Worm (Caenorhabditis elegans) whole organism, midembryonic: Measurements from ENCODE around the gene C23H5.8.

Source experiments
- T22C8.4 ChIP-seq: fragments of 200-800 bp; sonication (Bioruptor generic); IDR thresholded peaks from 2 replicates; pipeline ENCODE4 v1.3.6; 2022; ENCODE audit warnings: missing genetic modification characterization, missing compliant biosample characterization
- cog-1 ChIP-seq: sonication (generic microtip); optimal IDR thresholded peaks from 2 replicates; lab custom pipeline; 2016; ENCODE audit warnings: missing genetic modification characterization, missing compliant biosample characterization
- flt-1 ChIP-seq: fragments of 200-800 bp; sonication (Bioruptor generic); IDR thresholded peaks from 2 replicates; pipeline ENCODE4 v1.3.6; 2022; ENCODE audit warnings: missing genetic modification characterization, missing compliant biosample characterization
- klf-2 ChIP-seq: fragments of 200-800 bp; sonication (Bioruptor generic); conservative IDR thresholded peaks from 2 replicates; pipeline ENCODE4 v1.3.6; 2022; ENCODE audit warnings: missing genetic modification reagents, missing genetic modification characterization, missing compliant biosample characterization
- med-1 ChIP-seq: sonication (generic microtip); optimal IDR thresholded peaks from 2 replicates; lab custom pipeline; 2017; ENCODE audit warnings: missing genetic modification characterization, mild to moderate bottlenecking, missing compliant biosample characterization, antibody characterized with exemption, missing genetic modification reagents; ENCODE audit not compliant: insufficient read depth
- ref-1 ChIP-seq: fragments of 200-800 bp; sonication (Bioruptor generic); conservative IDR thresholded peaks from 2 replicates; pipeline ENCODE4 v1.3.6; 2022; ENCODE audit warnings: missing genetic modification reagents, missing genetic modification characterization, missing compliant biosample characterization
- tab-1 ChIP-seq: fragments of 200-800 bp; sonication (Bioruptor generic); IDR thresholded peaks from 2 replicates; pipeline ENCODE4 v1.3.6; 2022; ENCODE audit warnings: missing genetic modification characterization, missing compliant biosample characterization
- ztf-23 ChIP-seq: fragments of 200-800 bp; sonication (Bioruptor generic); IDR thresholded peaks from 2 replicates; pipeline ENCODE4 v1.3.6; 2022; ENCODE audit warnings: missing genetic modification reagents, missing genetic modification characterization, missing compliant biosample characterization
- ztf-29 ChIP-seq: fragments of 200-800 bp; sonication (Bioruptor generic); IDR thresholded peaks from 2 replicates; pipeline ENCODE4 v1.3.6; 2022; ENCODE audit warnings: missing genetic modification reagents, missing genetic modification characterization, missing compliant biosample characterization

C23H5.8 gene

DNA sequence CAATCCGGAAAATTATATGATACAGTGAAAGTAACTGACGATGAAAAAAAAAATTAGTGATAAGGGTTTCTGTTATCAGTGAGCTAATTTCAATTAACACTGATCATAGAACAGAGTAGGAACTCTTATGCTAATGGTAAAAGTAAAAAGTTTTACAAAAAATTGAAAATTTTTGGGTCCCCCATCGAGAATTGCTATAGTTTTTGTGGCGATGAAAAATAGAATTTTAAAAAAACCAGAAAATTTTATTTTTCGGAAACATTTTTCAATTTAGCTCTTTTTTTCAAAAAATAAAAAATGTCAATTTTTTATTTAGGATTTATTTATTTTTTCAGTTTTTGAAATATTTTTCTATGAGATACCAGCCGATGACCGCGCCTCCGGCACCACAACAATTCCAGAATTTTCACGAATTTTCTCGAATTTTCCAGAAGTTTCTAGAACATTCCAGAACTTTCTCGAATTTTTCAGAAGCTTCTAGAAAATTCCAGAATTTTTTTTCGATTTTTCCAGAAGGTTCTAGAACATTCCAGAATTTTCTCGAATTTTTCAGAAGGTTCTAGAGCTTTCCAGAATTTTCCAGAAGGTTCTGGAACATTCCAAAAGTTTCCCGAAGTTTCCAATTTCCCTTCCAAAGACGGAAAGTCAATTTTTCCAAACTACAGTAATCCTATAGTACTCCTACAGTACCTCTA is at the start of gene C23H5.8:
TSS of gene C23H5.8 (minus strand) at position 51 of the 695 bp plus-strand sequence.
- TF ChIP-seq T22C8.4 (no peak), klf-2 (no peak)

DNA sequence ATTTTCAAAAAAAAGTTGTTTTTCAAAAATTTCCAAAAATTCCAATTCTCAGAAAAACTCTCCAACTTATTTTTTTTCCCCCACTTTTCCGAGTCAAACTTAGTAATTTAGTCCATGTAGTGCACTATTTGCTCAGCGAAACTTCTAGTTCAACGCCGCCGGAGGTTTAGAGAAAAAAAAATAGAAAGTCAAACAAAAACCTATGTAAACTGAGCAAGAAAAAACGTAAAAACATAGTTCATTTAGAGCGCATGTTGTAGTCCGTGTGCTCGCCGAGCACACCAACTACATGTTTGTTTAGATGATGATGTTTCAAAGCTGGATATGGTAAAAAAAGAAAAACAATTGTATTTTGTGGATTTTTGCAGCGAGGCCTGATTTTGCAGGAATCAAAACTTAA is 49.0 kb upstream of the C23H5.8 start:
- TF ChIP-seq tab-1 (no peak), med-1 (GFP tag; lab: Kevin White, UChicago) (no peak), cog-1 (tag; lab: Kevin White, UChicago) (no peak), ztf-29 (no peak), klf-2 (no peak), ztf-23 (GFP tag; lab: Robert Waterston, UW) (no peak), ref-1 (GFP tag; lab: Robert Waterston, UW) (no peak), T22C8.4 (no peak), flt-1 (no peak)

DNA sequence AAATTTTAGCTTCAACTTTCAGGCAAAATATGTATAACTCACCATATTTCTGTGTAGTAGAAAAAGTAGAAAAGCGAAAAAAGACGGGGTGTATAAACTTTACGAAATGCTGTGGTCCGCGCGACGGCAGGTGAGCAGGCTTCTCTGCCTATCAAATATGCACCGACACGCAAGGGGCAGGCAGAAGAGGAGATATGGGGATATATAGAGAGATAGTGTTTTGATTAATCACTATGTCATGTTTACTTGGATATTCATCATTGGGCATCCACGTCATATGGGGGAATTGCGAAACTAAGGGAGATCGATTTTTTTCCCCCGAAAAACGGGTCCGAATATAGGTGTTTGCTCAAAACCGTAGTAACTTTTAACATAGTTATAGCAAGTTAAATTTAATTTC is 45.9 kb upstream of the C23H5.8 start, which contains the start of gene gcy-37:
TSS of gene gcy-37 (minus strand) at position 101 of the 400 bp plus-strand sequence.
- TF ChIP-seq T22C8.4 (no peak), flt-1 (no peak)

DNA sequence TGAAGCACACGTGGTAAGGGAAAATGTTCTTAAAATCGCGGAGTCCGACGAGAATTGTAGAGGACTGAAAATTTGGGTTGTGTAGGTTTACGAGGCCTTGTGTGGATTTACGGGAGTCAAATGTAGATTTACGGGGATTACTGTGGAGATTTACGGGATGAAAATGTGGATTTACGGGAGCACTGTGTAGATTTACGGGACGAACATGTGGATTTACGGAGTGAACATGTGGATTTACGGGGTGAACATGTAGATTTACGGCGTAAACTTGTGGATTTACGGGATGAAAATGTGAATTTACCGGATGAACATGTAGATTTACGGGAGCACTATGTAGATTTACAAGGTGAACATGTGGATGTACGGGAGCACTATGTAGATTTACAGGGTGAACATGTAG is 43.0 kb upstream of the C23H5.8 start:
- TF ChIP-seq klf-2 (no peak), cog-1 (tag; lab: Kevin White, UChicago) (no peak), T22C8.4 (no peak), tab-1 (no peak), flt-1 (no peak), ztf-23 (GFP tag; lab: Robert Waterston, UW) (no peak), med-1 (GFP tag; lab: Kevin White, UChicago) (no peak), ztf-29 (no peak), ref-1 (GFP tag; lab: Robert Waterston, UW) (no peak)

DNA sequence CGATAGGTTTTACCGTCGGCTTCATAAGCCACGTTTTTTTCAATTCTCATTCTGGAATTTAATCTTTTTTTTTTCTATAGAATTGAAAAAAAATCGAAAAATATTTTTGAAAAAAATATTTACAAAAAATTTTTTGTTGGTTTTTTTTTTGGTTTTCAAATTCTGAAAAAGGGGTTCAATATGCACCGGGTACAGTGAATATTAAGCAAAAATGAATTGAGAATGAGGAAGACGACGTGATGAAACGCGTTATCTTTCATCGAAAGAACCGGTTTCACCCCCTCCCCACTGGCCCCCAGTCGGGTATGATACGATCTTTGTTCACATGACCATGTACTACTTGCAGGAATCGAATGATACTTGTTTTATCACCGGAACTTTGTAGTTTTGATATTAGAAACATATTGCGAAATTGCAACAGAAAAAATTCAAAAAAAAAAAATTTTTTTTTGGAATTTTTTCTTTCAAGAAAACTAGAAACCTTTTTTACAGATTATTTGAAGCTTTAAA is 36.1 kb upstream of the C23H5.8 start, which contains the start of gene C54E4.5:
TSS of gene C54E4.5 (minus strand) at position 51 of the 510 bp plus-strand sequence.
- TF ChIP-seq med-1 (GFP tag; lab: Kevin White, UChicago), result no peak
- no peak for TF ChIP-seq ztf-29
- TF ChIP-seq klf-2, result no peak
- TF ChIP-seq tab-1, result no peak
- no peak for TF ChIP-seq T22C8.4
- TF ChIP-seq ztf-23 (GFP tag; lab: Robert Waterston, UW), result no peak
- no peak for TF ChIP-seq ref-1 (GFP tag; lab: Robert Waterston, UW)
- no peak for TF ChIP-seq flt-1
- no peak for TF ChIP-seq cog-1 (tag; lab: Kevin White, UChicago)

DNA sequence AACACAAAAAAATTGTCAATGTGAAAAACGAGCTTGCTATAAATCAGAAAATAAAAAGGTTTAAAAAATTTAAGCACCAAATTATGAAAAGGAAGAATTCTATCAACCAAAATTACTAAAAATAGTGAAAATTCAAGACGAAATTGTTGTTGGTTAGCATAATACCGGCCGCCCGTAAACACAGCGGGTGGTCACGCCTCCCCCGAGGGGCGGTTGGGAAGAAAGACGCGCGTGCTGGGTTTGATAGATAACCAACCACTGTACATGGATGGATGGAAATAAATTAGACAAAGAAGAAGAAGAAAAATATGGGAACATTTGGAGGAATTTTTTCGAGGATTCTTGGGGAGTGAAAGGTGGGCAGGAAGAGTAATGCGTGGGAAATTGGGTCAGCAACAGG is 29.1 kb upstream of the C23H5.8 start:
- TF ChIP-seq tab-1 (no peak), flt-1 (no peak), T22C8.4 (no peak), ztf-29 (no peak), cog-1 (tag; lab: Kevin White, UChicago) (no peak), ztf-23 (GFP tag; lab: Robert Waterston, UW) (no peak), klf-2 (no peak), med-1 (GFP tag; lab: Kevin White, UChicago) (no peak), ref-1 (GFP tag; lab: Robert Waterston, UW) (no peak)

DNA sequence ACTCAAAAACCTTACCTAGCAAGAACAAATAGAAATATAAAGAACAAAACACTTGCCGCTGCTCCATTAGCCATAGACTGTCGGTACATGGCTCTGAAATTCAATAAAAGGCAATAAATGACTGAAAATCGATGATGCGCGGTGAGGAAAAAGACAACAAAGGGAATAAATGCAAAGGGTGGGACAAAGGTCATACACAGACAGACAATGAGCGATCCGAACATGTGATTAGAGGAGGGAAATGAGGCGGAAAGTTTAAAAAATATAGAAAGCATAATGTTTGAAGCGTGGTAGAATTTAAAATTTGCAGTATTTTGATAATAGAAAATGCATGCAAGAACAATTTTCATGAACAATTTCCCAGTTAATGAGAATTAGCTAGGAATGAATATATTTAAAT is 27.3 kb upstream of the C23H5.8 start, which contains the start of gene C54E4.12:
TSS of gene C54E4.12 (minus strand) at position 101 of the 400 bp plus-strand sequence.
- TF ChIP-seq ref-1 (GFP tag; lab: Robert Waterston, UW) (no peak), ztf-23 (GFP tag; lab: Robert Waterston, UW) (no peak), med-1 (GFP tag; lab: Kevin White, UChicago) (no peak), klf-2 (no peak), flt-1 (no peak), tab-1 (no peak), ztf-29 (no peak), cog-1 (tag; lab: Kevin White, UChicago) (no peak), T22C8.4 (no peak)

DNA sequence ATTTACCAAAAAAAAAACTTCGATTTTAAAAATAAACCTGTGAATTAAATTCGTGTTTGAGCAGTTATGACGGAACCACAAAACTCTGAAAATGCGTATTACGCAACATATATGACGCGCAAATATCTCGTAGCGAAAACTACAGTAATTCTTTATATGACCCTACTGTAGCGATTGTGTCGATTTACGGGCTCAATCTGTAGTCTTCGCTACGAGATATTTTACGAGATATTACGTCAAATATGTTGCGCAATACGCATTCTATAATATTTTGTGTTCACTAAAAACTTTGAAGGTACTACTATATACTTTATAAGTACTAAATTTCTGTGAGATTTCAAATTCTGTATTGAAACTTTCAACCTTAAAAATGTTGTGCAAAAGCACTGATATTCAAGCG is 24.3 kb upstream of the C23H5.8 start:
- TF ChIP-seq cog-1 (tag; lab: Kevin White, UChicago) (no peak), ref-1 (GFP tag; lab: Robert Waterston, UW) (no peak), ztf-23 (GFP tag; lab: Robert Waterston, UW) (no peak)

DNA sequence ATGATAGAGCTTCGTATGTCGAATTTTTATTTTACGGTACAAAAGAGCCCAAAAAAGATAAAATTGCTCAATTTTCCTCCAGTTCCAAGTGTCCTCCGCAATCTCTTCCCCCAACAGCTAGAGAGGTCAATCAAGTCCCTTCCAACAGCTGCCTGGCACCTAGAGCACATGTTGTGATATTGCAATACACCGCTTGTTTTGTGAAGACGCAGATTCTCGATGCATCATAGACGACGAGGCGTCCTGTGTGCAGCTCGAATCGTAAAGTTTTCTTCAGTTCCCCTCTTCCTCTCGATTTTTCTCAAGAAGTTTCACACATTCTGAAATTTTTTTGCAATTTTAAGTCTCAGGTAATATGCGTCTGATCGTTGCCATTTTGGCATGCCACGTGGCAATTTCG is 23.4 kb upstream of the C23H5.8 start, which contains the start of gene test-1:
TSS of gene test-1 (plus strand) at position 345 of the 400 bp plus-strand sequence.
- no peak for TF ChIP-seq ztf-23 (GFP tag; lab: Robert Waterston, UW)
- TF ChIP-seq flt-1, result no peak
- no peak for TF ChIP-seq T22C8.4
- no peak for TF ChIP-seq med-1 (GFP tag; lab: Kevin White, UChicago)
- no peak for TF ChIP-seq klf-2
- TF ChIP-seq cog-1 (tag; lab: Kevin White, UChicago), result no peak

DNA sequence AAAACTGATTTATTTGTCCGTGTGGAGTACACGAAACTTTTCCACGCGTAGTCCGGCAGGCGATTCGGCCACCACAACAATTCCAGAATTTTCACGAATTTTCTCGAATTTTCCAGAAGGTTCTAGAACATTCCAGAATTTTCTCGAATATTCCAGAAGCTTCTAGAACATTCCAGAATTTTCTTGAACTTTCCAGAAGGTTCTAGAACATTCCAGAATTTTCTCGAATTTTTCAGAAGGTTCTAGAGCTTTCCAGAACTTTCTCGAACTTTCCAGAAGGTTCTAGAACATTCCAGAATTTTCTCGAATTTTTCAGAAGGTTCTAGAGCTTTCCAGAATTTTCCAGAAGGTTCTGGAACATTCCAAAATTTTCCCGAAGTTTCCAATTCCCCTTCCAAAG is 22.7 kb upstream of the C23H5.8 start:
- peak; percentile 73; the same call in 1 of the 2 replicates for TF ChIP-seq flt-1

DNA sequence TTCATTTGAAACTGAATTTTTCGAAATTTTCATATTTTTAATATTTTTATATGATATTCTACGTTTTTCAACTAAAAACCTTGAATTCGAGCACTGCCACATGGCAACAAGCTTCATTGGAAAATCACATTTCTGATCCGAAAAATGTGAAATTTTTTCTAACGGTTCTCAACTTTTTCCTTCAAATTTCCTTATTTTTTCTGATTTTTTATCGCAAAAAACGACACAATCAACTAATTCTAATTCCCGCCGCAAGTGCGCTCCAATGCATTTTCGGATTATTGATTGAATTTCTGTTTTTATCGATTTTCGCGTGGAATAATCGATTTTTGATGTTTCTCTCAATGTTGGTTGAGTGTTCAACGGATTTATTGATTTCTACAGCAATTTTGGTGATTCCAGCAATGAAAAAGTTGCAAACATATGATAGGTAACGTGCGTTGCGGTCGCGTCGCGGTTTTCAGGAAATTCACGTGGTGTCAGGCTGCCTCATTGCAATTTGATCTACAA is 20.3 kb upstream of the C23H5.8 start, which contains the start of gene C23H5.12:
TSS of gene C23H5.12 (plus strand) at position 51 of the 510 bp plus-strand sequence.
- TF ChIP-seq T22C8.4, result peak; percentile 58; the same call in 1 of the 2 replicates
- no peak for TF ChIP-seq tab-1
